Fruit fly (Drosophila melanogaster): ENCODE data around the gene CG17211.

The CG17211 gene

dm6 chr2L:12103231-12104210, 10.6 kb upstream of the CG17211 start, which contains the start of the genes Patsas and ThrRS (continued):
- TF ChIP-seq CG6689 (GFP tag; IDR thresholded peaks at IDR 0.05) (peak; percentile 89), CG6765 (GFP tag; optimal IDR thresholded peaks at IDR 0.05) (peak; percentile 43), CG12744 (GFP tag; optimal IDR thresholded peaks at IDR 0.05) (peak; percentile 56), CG4854 (GFP tag; optimal IDR thresholded peaks at IDR 0.05) (peak; percentile 73), E2f1 (GFP tag; IDR thresholded peaks at IDR 0.05) (peak; percentile 81), fru (optimal IDR thresholded peaks at IDR 0.05) (no peak), CG9727 (GFP tag; optimal IDR thresholded peaks at IDR 0.05) (peak; percentile 82), ind (GFP tag; optimal IDR thresholded peaks at IDR 0.05) (peak; percentile 82), CG12104 (GFP tag; optimal IDR thresholded peaks at IDR 0.05) (peak; percentile 80), GATAe (GFP tag; conservative IDR thresholded peaks at IDR 0.05) (peak; percentile 47), ewg (GFP tag; optimal IDR thresholded peaks at IDR 0.05) (peak; percentile 73), Lim3 (GFP tag; IDR thresholded peaks at IDR 0.05) (peak; percentile 44; the same call in 1 of the 2 replicates), H15 (GFP tag; IDR thresholded peaks at IDR 0.05) (peak; percentile 76; the same call in 2 of the 3 replicates), ttk (GFP tag; IDR thresholded peaks at IDR 0.05) (peak; percentile 76), CG16813 (GFP tag; IDR thresholded peaks at IDR 0.05; ENCODE audit: partially characterized antibody) (no peak), CG32772 (GFP tag; IDR thresholded peaks at IDR 0.05) (peak; percentile 83), CG15514 (GFP tag; optimal IDR thresholded peaks at IDR 0.05) (peak; percentile 78), CG2129 (GFP tag; IDR thresholded peaks at IDR 0.05; ENCODE audit: partially characterized antibody) (no peak), CG17328 (GFP tag; IDR thresholded peaks at IDR 0.05) (peak; percentile 76), crol (GFP tag; IDR thresholded peaks at IDR 0.05) (no peak), BtbVII (GFP tag; optimal IDR thresholded peaks at IDR 0.05) (peak; percentile 57), zfh1 (GFP tag; IDR thresholded peaks at IDR 0.05) (peak; percentile 78), NC2α (GFP tag; optimal IDR thresholded peaks at IDR 0.05) (no peak), HLH4C (GFP tag; IDR thresholded peaks at IDR 0.05; ENCODE audit: partially characterized antibody) (no peak), sim (GFP tag; IDR thresholded peaks at IDR 0.05) (0 out of 2 replicates have a peak, but pooled peaks have one; percentile 47), CG30020 (tag; optimal IDR thresholded peaks at IDR 0.05) (peak; percentile 92), ara (GFP tag; IDR thresholded peaks at IDR 0.05) (peak; percentile 78; the same call in 1 of the 2 replicates), CG1602 (GFP tag; optimal IDR thresholded peaks at IDR 0.05) (peak; percentile 86), fd64A (GFP tag; optimal IDR thresholded peaks at IDR 0.05) (no peak), Hsf (GFP tag; optimal IDR thresholded peaks at IDR 0.05) (peak; percentile 88), gcm (GFP tag; optimal IDR thresholded peaks at IDR 0.05) (peak; percentile 76), CG9215 (GFP tag; IDR thresholded peaks at IDR 0.05) (peak; percentile 95), CG13123 (GFP tag; optimal IDR thresholded peaks at IDR 0.05) (peak; percentile 63), nmo (GFP tag; optimal IDR thresholded peaks at IDR 0.05) (peak; percentile 94), cg (GFP tag; optimal IDR thresholded peaks at IDR 0.05) (peak; percentile 69), pita (GFP tag; optimal IDR thresholded peaks at IDR 0.05) (no peak)

- peak; percentile 21 for TF ChIP-seq kay (GFP tag; optimal IDR thresholded peaks at IDR 0.05)
- peak; percentile 26 for TF ChIP-seq sens (GFP tag)
- TF ChIP-seq sd (tag; optimal IDR thresholded peaks at IDR 0.05): peak; percentile 40
- peak; percentile 10 for TF ChIP-seq sug (tag; optimal IDR thresholded peaks at IDR 0.05)
- no peak for TF ChIP-seq CG14014 (GFP tag; IDR thresholded peaks at IDR 0.05)
- no peak for TF ChIP-seq CG10209 (GFP tag; optimal IDR thresholded peaks at IDR 0.05)
- peak; percentile 31 for TF ChIP-seq exex (tag; optimal IDR thresholded peaks at IDR 0.05)
- TF ChIP-seq GATAe (GFP tag; conservative IDR thresholded peaks at IDR 0.05): 0 out of 2 replicates have a peak, but pooled peaks have one; percentile 34
These were observed 7.1 kb upstream of the CG17211 start for dm6 chr2L:12107087-12107486.

Measured in whole organism, embryonic.